Worm (Caenorhabditis elegans): ENCODE measurements around the gene R02D1.2.

R02D1.2 gene

DNA sequence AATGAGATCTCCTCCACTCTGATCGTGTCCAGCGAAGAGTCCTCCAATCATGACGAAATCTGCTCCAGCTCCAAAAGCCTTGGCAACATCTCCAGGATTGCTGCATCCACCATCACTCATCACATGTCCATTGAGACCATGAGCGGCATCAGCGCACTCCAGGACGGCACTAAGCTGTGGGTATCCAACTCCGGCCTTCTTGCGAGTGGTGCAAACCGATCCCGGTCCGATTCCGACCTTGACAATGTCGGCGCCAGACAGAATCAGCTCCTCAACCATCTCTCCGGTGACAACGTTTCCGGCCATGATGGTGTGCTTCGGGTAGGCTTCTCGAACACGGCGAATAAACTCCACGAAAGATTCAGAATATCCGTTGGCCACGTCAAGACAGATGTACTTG lies 47.9 kb upstream of the R02D1.2 start:
- TF ChIP-seq nhr-11 (tag; optimal IDR thresholded peaks at IDR 0.05) (no peak), mab-5 (tag; optimal IDR thresholded peaks at IDR 0.05) (no peak), unc-62 (GFP tag; optimal IDR thresholded peaks at IDR 0.05) (no peak), mdl-1 (tag; optimal IDR thresholded peaks at IDR 0.05) (no peak), mbf-1 (tag; optimal IDR thresholded peaks at IDR 0.05) (no peak), nhr-25 (tag; optimal IDR thresholded peaks at IDR 0.05) (no peak), gmeb-1 (tag; optimal IDR thresholded peaks at IDR 0.05) (no peak), zag-1 (tag; optimal IDR thresholded peaks at IDR 0.05) (no peak), lin-13 (GFP tag; optimal IDR thresholded peaks at IDR 0.05) (no peak), nhr-77 (tag; optimal IDR thresholded peaks at IDR 0.05) (no peak), ceh-16 (tag; optimal IDR thresholded peaks at IDR 0.05) (no peak), F13H6.1 (tag; optimal IDR thresholded peaks at IDR 0.05) (no peak), sma-9 (GFP tag; optimal IDR thresholded peaks at IDR 0.05) (no peak), sma-9 (tag; optimal IDR thresholded peaks at IDR 0.05) (no peak), nhr-12 (tag; optimal IDR thresholded peaks at IDR 0.05) (no peak), nhr-6 (tag; optimal IDR thresholded peaks at IDR 0.05) (no peak), R02D3.7 (tag; optimal IDR thresholded peaks at IDR 0.05) (no peak), elt-1 (tag; optimal IDR thresholded peaks at IDR 0.05) (no peak), egl-27 (tag; optimal IDR thresholded peaks at IDR 0.05) (no peak)

- no peak for TF ChIP-seq nhr-23 (tag; optimal IDR thresholded peaks at IDR 0.05)
- no peak for TF ChIP-seq mbf-1 (tag; optimal IDR thresholded peaks at IDR 0.05)
- TF ChIP-seq nhr-25 (tag; optimal IDR thresholded peaks at IDR 0.05) = no peak
- TF ChIP-seq elt-3 (tag; optimal IDR thresholded peaks at IDR 0.05) = no peak
- TF ChIP-seq mab-5 (tag; optimal IDR thresholded peaks at IDR 0.05) = no peak
- TF ChIP-seq snpc-4 (tag; optimal IDR thresholded peaks at IDR 0.05) = no peak
- no peak for TF ChIP-seq fos-1 (tag; optimal IDR thresholded peaks at IDR 0.05)
- no peak for TF ChIP-seq sma-9 (GFP tag; optimal IDR thresholded peaks at IDR 0.05)
- TF ChIP-seq sma-9 (tag; optimal IDR thresholded peaks at IDR 0.05) = no peak
- TF ChIP-seq egl-27 (tag; optimal IDR thresholded peaks at IDR 0.05) = no peak
Measured at ce11 chrV:4366440-4366839, 43.8 kb upstream of the R02D1.2 start, which contains the start of gene F32D1.11. Gene F32D1.11 (minus strand): TSS chrV:4366540.

ce11 chrV:4364517-4364916 lies 41.9 kb upstream of the R02D1.2 start, which contains the start of gene grl-13:
Gene grl-13 (minus strand): TSS chrV:4364617.
- TF ChIP-seq ZK546.5 (tag; optimal IDR thresholded peaks at IDR 0.05) = no peak
- TF ChIP-seq mbf-1 (tag; optimal IDR thresholded peaks at IDR 0.05) = no peak
- no peak for TF ChIP-seq unc-62 (GFP tag; optimal IDR thresholded peaks at IDR 0.05)
- TF ChIP-seq mab-5 (tag; optimal IDR thresholded peaks at IDR 0.05) = no peak
- TF ChIP-seq lin-39 (tag; optimal IDR thresholded peaks at IDR 0.05) = no peak
- no peak for TF ChIP-seq sma-3 (GFP tag; optimal IDR thresholded peaks at IDR 0.05)
- TF ChIP-seq peb-1 (tag; optimal IDR thresholded peaks at IDR 0.05) = no peak
- no peak for TF ChIP-seq lsy-2 (tag; optimal IDR thresholded peaks at IDR 0.05)
- TF ChIP-seq ztf-4 (tag; optimal IDR thresholded peaks at IDR 0.05) = no peak
- TF ChIP-seq nhr-25 (tag; optimal IDR thresholded peaks at IDR 0.05) = no peak
- no peak for TF ChIP-seq R02D3.7 (tag; optimal IDR thresholded peaks at IDR 0.05)
- no peak for TF ChIP-seq ceh-16 (tag; optimal IDR thresholded peaks at IDR 0.05)
- TF ChIP-seq elt-3 (tag; optimal IDR thresholded peaks at IDR 0.05) = no peak
- TF ChIP-seq nhr-23 (tag; optimal IDR thresholded peaks at IDR 0.05) = no peak
- TF ChIP-seq blmp-1 (tag; optimal IDR thresholded peaks at IDR 0.05; ENCODE audit: insufficient read depth) = no peak
- no peak for TF ChIP-seq elt-1 (tag; optimal IDR thresholded peaks at IDR 0.05)
- TF ChIP-seq nhr-237 (tag; optimal IDR thresholded peaks at IDR 0.05) = no peak

ce11 chrV:4361505-4361904 lies 38.9 kb upstream of the R02D1.2 start, which contains the start of gene F32D1.3:
Gene F32D1.3 (minus strand): TSS chrV:4361569.
- TF ChIP-seq ceh-16 (tag; optimal IDR thresholded peaks at IDR 0.05) (peak; percentile 43), sma-9 (GFP tag; optimal IDR thresholded peaks at IDR 0.05) (peak; percentile 53), sma-9 (tag; optimal IDR thresholded peaks at IDR 0.05) (no peak), nhr-12 (tag; optimal IDR thresholded peaks at IDR 0.05) (no peak), mdl-1 (tag; optimal IDR thresholded peaks at IDR 0.05) (peak in 1 of 2 experiments; percentile 31), Y55F3AM.14 (GFP tag; optimal IDR thresholded peaks at IDR 0.05) (no peak), dmd-4 (tag; optimal IDR thresholded peaks at IDR 0.05) (no peak), nhr-25 (tag; optimal IDR thresholded peaks at IDR 0.05) (peak; percentile 31), elt-1 (tag; optimal IDR thresholded peaks at IDR 0.05) (peak; percentile 10)

- TF ChIP-seq egl-27 (tag; optimal IDR thresholded peaks at IDR 0.05) (no peak), dmd-4 (tag; optimal IDR thresholded peaks at IDR 0.05) (no peak), nhr-23 (tag; optimal IDR thresholded peaks at IDR 0.05) (no peak), ztf-4 (tag; optimal IDR thresholded peaks at IDR 0.05) (no peak), aly-2 (tag; optimal IDR thresholded peaks at IDR 0.05) (no peak), ztf-11 (tag; optimal IDR thresholded peaks at IDR 0.05) (no peak), sem-4 (tag; optimal IDR thresholded peaks at IDR 0.05) (no peak), ztf-1 (GFP tag; conservative IDR thresholded peaks at IDR 0.05) (no peak), unc-62 (GFP tag; optimal IDR thresholded peaks at IDR 0.05) (no peak), lin-39 (tag; optimal IDR thresholded peaks at IDR 0.05) (no peak)
Measured at ce11 chrV:4360018-4360417, 37.4 kb upstream of the R02D1.2 start.
